Fruit fly (Drosophila melanogaster): ENCODE data around the gene CG42592.

The CG42592 gene

DNA sequence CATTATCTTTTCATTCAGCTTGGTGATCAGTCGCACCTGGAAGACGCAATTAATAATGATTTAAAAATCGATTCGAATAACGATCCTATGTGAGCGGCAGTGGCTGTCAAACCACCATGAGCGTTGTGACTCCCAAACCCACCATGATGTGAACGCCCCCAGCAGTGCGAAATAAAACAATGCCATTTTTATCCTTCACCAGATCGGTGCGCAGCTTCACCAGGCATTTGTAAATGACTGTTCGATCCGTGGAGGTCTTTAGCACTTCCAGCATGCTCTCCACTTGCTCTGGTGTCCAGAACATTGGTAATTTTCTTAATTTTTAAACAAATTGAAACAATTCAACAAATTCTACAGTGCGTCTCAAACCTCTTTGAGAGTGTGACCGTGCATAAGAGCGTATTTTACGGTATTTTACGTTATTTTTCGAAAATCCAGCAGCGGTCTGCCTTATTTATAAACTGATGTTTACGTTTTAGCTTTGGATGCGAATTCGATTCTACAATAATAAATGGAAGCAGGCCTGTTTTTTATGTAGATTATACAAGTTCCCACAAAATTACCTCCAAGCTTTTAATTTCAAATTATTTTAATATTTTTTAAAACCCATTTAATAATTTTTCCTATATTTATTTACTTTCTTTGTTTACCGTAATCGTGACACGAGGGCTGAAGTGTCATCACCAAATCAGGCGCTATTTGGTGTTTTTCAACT lies 37.0 kb downstream of the CG42592 start, which contains the start of the genes Rnb and Drice:
Rnb (minus strand) TSS at position 389 of the 715 bp plus-strand sequence.
Drice (plus strand) TSS at position 693 of the 715 bp plus-strand sequence.
- peak; percentile 26; the same call in 1 of the 3 replicates for TF ChIP-seq fd96Ca (GFP tag; IDR thresholded peaks at IDR 0.05)
- peak; percentile 11 for TF ChIP-seq CG9948 (tag; optimal IDR thresholded peaks at IDR 0.05)
- peak; percentile 98 for TF ChIP-seq EcR (GFP tag; optimal IDR thresholded peaks at IDR 0.05)
- peak; percentile 33 for TF ChIP-seq CG15710 (tag; optimal IDR thresholded peaks at IDR 0.05)
- peak; percentile 46; the same call in 1 of the 3 replicates for TF ChIP-seq CG4496 (GFP tag; IDR thresholded peaks at IDR 0.05)
- TF ChIP-seq D1 (tag; optimal IDR thresholded peaks at IDR 0.05) = no peak
- TF ChIP-seq CG8301 (tag; optimal IDR thresholded peaks at IDR 0.05) = no peak
- no peak for TF ChIP-seq rn (GFP tag; IDR thresholded peaks at IDR 0.05)
- no peak for TF ChIP-seq Pif1A (GFP tag; optimal IDR thresholded peaks at IDR 0.05)
- TF ChIP-seq Pif1B (GFP tag; optimal IDR thresholded peaks at IDR 0.05) = no peak
- no peak for TF ChIP-seq CG10348 (GFP tag; IDR thresholded peaks at IDR 0.05)
- peak; percentile 52 for TF ChIP-seq CG8159 (tag; optimal IDR thresholded peaks at IDR 0.05)
- peak; percentile 3 for TF ChIP-seq Snoo (tag; optimal IDR thresholded peaks at IDR 0.05)
- TF ChIP-seq CG17806 (tag; optimal IDR thresholded peaks at IDR 0.05) = peak; percentile 9
- TF ChIP-seq CG32121 (GFP tag; IDR thresholded peaks at IDR 0.05) = peak; percentile 21; the same call in 1 of the 2 replicates
- TF ChIP-seq CG34367 (tag; optimal IDR thresholded peaks at IDR 0.05) = peak; percentile 20
- TF ChIP-seq CG14655 (GFP tag; optimal IDR thresholded peaks at IDR 0.05) = no peak

DNA sequence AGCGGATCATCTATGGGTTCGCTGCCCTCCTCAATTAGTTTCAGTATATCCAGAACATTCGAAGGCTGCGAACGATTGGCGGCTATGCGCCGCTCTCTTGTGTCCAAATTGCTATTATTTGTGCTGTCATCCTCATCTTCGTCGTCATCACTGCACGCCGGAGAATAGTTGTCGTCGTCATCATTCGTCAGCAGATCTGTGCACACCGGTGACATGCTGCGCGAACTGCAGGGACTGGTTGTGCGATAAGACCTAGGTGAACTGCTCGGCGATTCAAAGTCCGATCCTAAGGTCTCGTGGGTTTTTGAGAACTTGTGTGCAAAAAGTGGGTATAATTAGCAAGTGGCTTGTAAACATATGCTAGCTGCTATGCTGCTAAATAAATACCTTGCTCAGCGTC lies 38.9 kb downstream of the CG42592 start:
- TF ChIP-seq Pif1A (GFP tag; optimal IDR thresholded peaks at IDR 0.05) (no peak), CG32121 (GFP tag; IDR thresholded peaks at IDR 0.05) (no peak)

DNA sequence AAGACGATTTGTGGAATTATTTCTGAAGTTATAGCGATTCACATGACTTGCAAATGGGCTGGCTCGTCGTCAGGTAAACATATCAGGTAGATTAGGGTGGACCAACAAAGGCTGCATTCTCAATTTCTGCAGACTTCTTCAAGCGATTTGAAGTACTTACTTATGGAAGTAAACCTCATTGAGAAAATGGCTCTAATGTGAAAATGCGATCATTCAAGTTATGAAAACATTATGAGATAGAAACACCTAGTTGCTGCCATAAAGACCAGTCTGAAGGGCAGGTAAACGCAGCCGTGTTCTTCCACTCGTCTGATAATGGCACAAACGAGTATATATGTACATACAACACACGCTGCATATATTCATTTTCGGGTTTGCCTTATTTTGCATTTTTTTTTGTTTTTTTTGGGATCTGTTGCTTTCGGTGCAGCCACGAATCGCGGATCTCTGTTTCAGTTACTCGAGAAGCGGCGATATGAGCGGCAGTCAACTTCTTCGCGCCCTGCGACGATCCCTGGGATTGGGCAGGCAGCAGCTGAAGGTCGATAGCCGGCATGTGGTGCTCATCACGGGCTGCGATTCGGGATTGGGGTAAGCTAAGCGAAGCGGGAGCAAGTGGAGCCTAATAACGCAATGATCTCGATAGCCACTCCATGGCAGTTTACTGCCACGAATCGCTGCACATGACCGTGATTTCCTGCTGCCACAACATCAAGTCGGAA lies 41.8 kb downstream of the CG42592 start, which contains the start of gene sro:
sro (plus strand) TSS at position 437 of the 722 bp plus-strand sequence.
- TF ChIP-seq CG12605 (GFP tag; IDR thresholded peaks at IDR 0.05) (no peak), CG8159 (tag; optimal IDR thresholded peaks at IDR 0.05) (peak; percentile 86), CG9948 (tag; optimal IDR thresholded peaks at IDR 0.05) (no peak)

DNA sequence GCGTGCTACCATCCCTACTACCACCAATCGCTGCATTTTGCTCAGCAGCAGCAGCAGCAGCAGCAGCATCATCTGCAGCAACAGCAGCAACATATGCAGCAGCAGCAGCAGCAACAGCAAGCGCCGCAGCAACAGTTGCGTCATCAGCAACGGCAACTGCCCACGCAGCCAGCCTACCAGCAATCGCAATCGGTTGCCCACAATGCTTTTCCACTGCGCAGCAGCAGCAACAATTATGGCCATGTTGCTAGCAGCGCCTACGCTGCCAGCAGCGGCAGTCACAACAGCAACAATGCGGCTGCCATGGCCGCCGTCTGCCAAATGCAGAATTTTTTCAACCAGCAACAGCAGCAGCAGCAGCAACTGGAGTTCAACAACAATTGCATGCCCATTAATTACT lies 45.9 kb downstream of the CG42592 start:
- no peak for TF ChIP-seq CG8159 (tag; optimal IDR thresholded peaks at IDR 0.05)
- no peak for TF ChIP-seq Pif1A (GFP tag; optimal IDR thresholded peaks at IDR 0.05)

dm6 chr3R:29787891-29788549 lies 48.1 kb downstream of the CG42592 start:
- TF ChIP-seq fd96Ca (GFP tag; IDR thresholded peaks at IDR 0.05) = no peak
- TF ChIP-seq CG15710 (tag; optimal IDR thresholded peaks at IDR 0.05) = no peak
- peak; percentile 6 for TF ChIP-seq Snoo (tag; optimal IDR thresholded peaks at IDR 0.05)
- no peak for TF ChIP-seq Pif1B (GFP tag; optimal IDR thresholded peaks at IDR 0.05)

DNA sequence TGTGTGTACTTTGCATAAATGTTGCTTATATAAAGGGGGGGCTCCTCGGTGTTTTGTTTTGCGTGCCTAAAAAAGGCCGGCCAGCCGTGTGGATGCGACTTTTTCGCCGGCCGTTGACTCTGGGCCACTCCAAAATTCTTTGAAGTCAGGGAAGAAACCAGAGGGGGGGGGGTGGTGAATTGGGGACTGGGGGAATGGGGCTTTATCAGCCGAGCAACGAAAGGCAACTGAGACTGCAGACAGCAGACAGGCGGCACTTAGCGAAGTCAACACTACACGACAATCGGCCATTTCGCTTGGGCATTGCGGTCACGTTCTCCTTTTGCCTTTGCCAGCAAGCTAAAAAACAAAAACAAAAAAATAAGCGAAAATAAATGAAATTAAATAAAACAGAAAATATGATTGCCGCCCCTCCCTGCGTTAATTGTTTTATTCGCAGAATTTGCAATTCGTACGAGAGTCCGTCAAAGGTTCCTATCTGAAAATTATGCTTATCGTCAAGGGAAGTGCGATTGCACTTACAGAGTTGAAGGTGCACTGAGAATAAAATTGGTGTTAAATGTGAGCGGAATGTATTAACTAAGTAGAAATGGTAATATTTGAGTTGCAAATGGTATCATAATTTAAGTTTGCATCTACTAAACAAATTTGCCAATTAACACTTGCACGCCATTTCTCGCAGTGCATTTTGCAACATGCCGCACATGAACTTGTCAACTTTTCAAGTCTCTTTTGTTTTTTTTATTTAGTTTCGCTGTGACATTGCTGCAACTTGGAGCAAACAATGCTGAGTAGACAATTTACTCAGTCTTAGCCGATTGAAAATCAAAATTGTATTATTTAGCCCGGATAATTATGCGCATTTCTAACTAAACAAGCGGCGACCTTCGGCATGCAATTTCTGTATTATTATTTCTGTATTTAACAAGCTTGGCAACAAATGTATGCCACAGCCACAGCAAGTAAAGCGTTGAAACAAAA lies 49.8 kb downstream of the CG42592 start:
- TF ChIP-seq CG10348 (GFP tag; IDR thresholded peaks at IDR 0.05) = no peak
- no peak for TF ChIP-seq gl (tag; optimal IDR thresholded peaks at IDR 0.05)
- peak; percentile 75 for TF ChIP-seq CG4496 (GFP tag; IDR thresholded peaks at IDR 0.05)
- TF ChIP-seq Snoo (tag; optimal IDR thresholded peaks at IDR 0.05) = peak; percentile 90
- 0 out of 2 replicates have a peak, but pooled peaks have one; percentile 28 for TF ChIP-seq rn (GFP tag; IDR thresholded peaks at IDR 0.05)
- TF ChIP-seq CG9948 (tag; optimal IDR thresholded peaks at IDR 0.05) = peak; percentile 49
- peak; percentile 59; the same call in 1 of the 2 replicates for TF ChIP-seq CG32121 (GFP tag; IDR thresholded peaks at IDR 0.05)
- peak; percentile 87 for TF ChIP-seq Pif1A (GFP tag; optimal IDR thresholded peaks at IDR 0.05)
- TF ChIP-seq CG34367 (tag; optimal IDR thresholded peaks at IDR 0.05) = no peak
- 0 out of 2 replicates have a peak, but pooled peaks have one; percentile 22 for TF ChIP-seq Ets98B (GFP tag; IDR thresholded peaks at IDR 0.05)
- peak; percentile 71 for TF ChIP-seq CG8159 (tag; optimal IDR thresholded peaks at IDR 0.05)
- no peak for TF ChIP-seq CG13204 (GFP tag; optimal IDR thresholded peaks at IDR 0.05)
- peak; percentile 77 for TF ChIP-seq Pif1B (GFP tag; optimal IDR thresholded peaks at IDR 0.05)
- TF ChIP-seq CG14655 (GFP tag; optimal IDR thresholded peaks at IDR 0.05) = no peak
- TF ChIP-seq CG8301 (tag; optimal IDR thresholded peaks at IDR 0.05) = peak; percentile 53
- no peak for TF ChIP-seq D1 (tag; optimal IDR thresholded peaks at IDR 0.05)
- peak; percentile 74 for TF ChIP-seq fd96Ca (GFP tag; IDR thresholded peaks at IDR 0.05)
- TF ChIP-seq CG15710 (tag; optimal IDR thresholded peaks at IDR 0.05) = no peak
- no peak; the same call in 1 of the 2 replicates for TF ChIP-seq CG12605 (GFP tag; IDR thresholded peaks at IDR 0.05)
- no peak for TF ChIP-seq EcR (GFP tag; optimal IDR thresholded peaks at IDR 0.05)
- TF ChIP-seq CG17806 (tag; optimal IDR thresholded peaks at IDR 0.05) = peak; percentile 63
